Worm (Caenorhabditis elegans) whole organism, L3 larva: ENCODE measurements around the gene T22F3.10.

Experiments used
- R02D3.7 ChIP-seq: fragments of 150-350 bp; optimal IDR thresholded peaks from 2 replicates; lab custom pipeline; 2014; ENCODE audit warnings: missing biosample characterization, missing genetic modification characterization
- ZK546.5 ChIP-seq: sonication (generic microtip); optimal IDR thresholded peaks from 2 replicates; lab custom pipeline; 2017; ENCODE audit warnings: missing biosample characterization, missing genetic modification characterization
- aly-2 ChIP-seq: fragments of 150-350 bp; optimal IDR thresholded peaks from 2 replicates; lab custom pipeline; 2014; ENCODE audit warnings: missing biosample characterization, missing genetic modification characterization
- ama-1 ChIP-seq: fragments of 150-350 bp; optimal IDR thresholded peaks from 2 replicates; lab custom pipeline; 2018
- ceh-16 ChIP-seq: sonication (generic microtip); optimal IDR thresholded peaks from 2 replicates; lab custom pipeline; 2017; ENCODE audit warnings: missing biosample characterization, missing genetic modification characterization
- ceh-28 ChIP-seq: fragments of 150-350 bp; optimal IDR thresholded peaks from 2 replicates; lab custom pipeline; 2014; ENCODE audit warnings: missing biosample characterization, missing genetic modification reagents, missing genetic modification characterization
- ceh-82 ChIP-seq: fragments of 150-350 bp; optimal IDR thresholded peaks from 2 replicates; lab custom pipeline; 2014; ENCODE audit warnings: missing biosample characterization, missing genetic modification characterization
- ceh-9 ChIP-seq: sonication (generic microtip); optimal IDR thresholded peaks from 2 replicates; lab custom pipeline; 2018; ENCODE audit warnings: missing biosample characterization, missing genetic modification characterization
- daf-12 ChIP-seq: fragments of 150-350 bp; optimal IDR thresholded peaks from 2 replicates; lab custom pipeline; 2014; ENCODE audit warnings: missing biosample characterization, missing genetic modification reagents, missing genetic modification characterization
- egl-27 ChIP-seq: sonication (generic microtip); optimal IDR thresholded peaks from 4 replicates; lab custom pipeline; 2017; ENCODE audit warnings: missing biosample characterization, missing genetic modification reagents, missing genetic modification characterization
- egl-5 ChIP-seq: fragments of 150-350 bp; optimal IDR thresholded peaks from 2 replicates; lab custom pipeline; 2017; ENCODE audit warnings: missing biosample characterization, missing genetic modification reagents, missing genetic modification characterization, inconsistent platforms
- elt-1 ChIP-seq: fragments of 150-350 bp; optimal IDR thresholded peaks from 2 replicates; lab custom pipeline; 2014; ENCODE audit warnings: missing biosample characterization, missing genetic modification characterization
- elt-2 ChIP-seq: sonication (generic microtip); optimal IDR thresholded peaks from 2 replicates; lab custom pipeline; 2016; ENCODE audit warnings: missing genetic modification reagents, mild to moderate bottlenecking, missing genetic modification characterization, missing compliant biosample characterization
- elt-3 ChIP-seq, 3 experiments: fragments of 150-350 bp in 1 of 3; sonication (generic microtip) in 2 of 3; optimal IDR thresholded peaks; 2 replicates in 2 of 3; 4 replicates in 1 of 3; lab custom pipeline; 2014 to 2017; ENCODE audit warnings: missing biosample characterization in 3 of 3, missing genetic modification characterization in 3 of 3
- eor-1 ChIP-seq, 2 experiments: fragments of 150-350 bp; optimal IDR thresholded peaks; 2 replicates each; lab custom pipeline; 2014 to 2018; ENCODE audit warnings: missing biosample characterization in 2 of 2, missing genetic modification characterization in 2 of 2
- fkh-10 ChIP-seq: sonication (generic microtip); optimal IDR thresholded peaks from 2 replicates; lab custom pipeline; 2017; ENCODE audit warnings: missing biosample characterization, missing genetic modification reagents, missing genetic modification characterization
- fkh-2 ChIP-seq: fragments of 150-350 bp; optimal IDR thresholded peaks from 2 replicates; lab custom pipeline; 2014; ENCODE audit warnings: missing biosample characterization, missing genetic modification reagents, missing genetic modification characterization
- fos-1 ChIP-seq: fragments of 150-350 bp; optimal IDR thresholded peaks from 2 replicates; lab custom pipeline; 2014; ENCODE audit warnings: missing biosample characterization, missing genetic modification characterization
- hmg-11 ChIP-seq: sonication (generic microtip); optimal IDR thresholded peaks from 2 replicates; lab custom pipeline; 2016; ENCODE audit warnings: missing genetic modification characterization, missing compliant biosample characterization
- jun-1 ChIP-seq: fragments of 150-350 bp; optimal IDR thresholded peaks from 2 replicates; lab custom pipeline; 2014; ENCODE audit warnings: missing biosample characterization, missing genetic modification reagents, missing genetic modification characterization
- lin-15B ChIP-seq: fragments of 150-350 bp; optimal IDR thresholded peaks from 2 replicates; lab custom pipeline; 2014; ENCODE audit warnings: missing biosample characterization, missing genetic modification characterization
- lin-39 ChIP-seq: fragments of 150-350 bp; optimal IDR thresholded peaks from 2 replicates; lab custom pipeline; 2018; ENCODE audit warnings: missing biosample characterization, missing genetic modification reagents, missing genetic modification characterization
- lsy-12 ChIP-seq: sonication (generic microtip); optimal IDR thresholded peaks from 2 replicates; lab custom pipeline; 2016; ENCODE audit warnings: mild to moderate bottlenecking, missing genetic modification characterization, missing compliant biosample characterization
- mdl-1 ChIP-seq: fragments of 150-350 bp; optimal IDR thresholded peaks from 2 replicates; lab custom pipeline; 2014; ENCODE audit warnings: missing biosample characterization, missing genetic modification characterization
- mml-1 ChIP-seq: fragments of 150-350 bp; sonication (generic microtip); optimal IDR thresholded peaks from 3 replicates; lab custom pipeline; 2014; ENCODE audit warnings: missing biosample characterization, missing genetic modification characterization
- nfya-1 ChIP-seq: sonication (generic microtip); optimal IDR thresholded peaks from 2 replicates; lab custom pipeline; 2017; ENCODE audit warnings: missing genetic modification characterization, mild to moderate bottlenecking, missing compliant biosample characterization, antibody characterized with exemption, moderate library complexity; ENCODE audit not compliant: insufficient read depth
- nhr-11 ChIP-seq: fragments of 150-350 bp; optimal IDR thresholded peaks from 2 replicates; lab custom pipeline; 2014; ENCODE audit warnings: missing biosample characterization, missing genetic modification characterization
- nhr-12 ChIP-seq: fragments of 150-350 bp; optimal IDR thresholded peaks from 2 replicates; lab custom pipeline; 2014; ENCODE audit warnings: missing biosample characterization, missing genetic modification characterization
- nhr-23 ChIP-seq: fragments of 150-350 bp; optimal IDR thresholded peaks from 2 replicates; lab custom pipeline; 2014; ENCODE audit warnings: missing biosample characterization, missing genetic modification reagents, missing genetic modification characterization
- nhr-237 ChIP-seq: fragments of 150-350 bp; optimal IDR thresholded peaks from 2 replicates; lab custom pipeline; 2014; ENCODE audit warnings: missing biosample characterization, missing genetic modification characterization
- nhr-25 ChIP-seq: sonication (generic microtip); optimal IDR thresholded peaks from 2 replicates; lab custom pipeline; 2017; ENCODE audit warnings: missing biosample characterization, missing genetic modification characterization
- nhr-28 ChIP-seq: fragments of 150-350 bp; optimal IDR thresholded peaks from 2 replicates; lab custom pipeline; 2014; ENCODE audit warnings: missing biosample characterization, missing genetic modification characterization
- nhr-43 ChIP-seq: sonication (generic microtip); optimal IDR thresholded peaks from 2 replicates; lab custom pipeline; 2016; ENCODE audit warnings: mild to moderate bottlenecking, missing genetic modification characterization, missing compliant biosample characterization; ENCODE audit not compliant: poor library complexity, severe bottlenecking
- nhr-67 ChIP-seq: fragments of 150-350 bp; optimal IDR thresholded peaks from 2 replicates; lab custom pipeline; 2014; ENCODE audit warnings: missing biosample characterization, missing genetic modification characterization
- nhr-76 ChIP-seq: fragments of 150-350 bp; sonication (generic microtip); optimal IDR thresholded peaks from 5 replicates; lab custom pipeline; 2014; ENCODE audit warnings: missing biosample characterization, missing genetic modification characterization
- nhr-77 ChIP-seq: fragments of 150-350 bp; optimal IDR thresholded peaks from 2 replicates; lab custom pipeline; 2014; ENCODE audit warnings: missing biosample characterization, missing genetic modification characterization
- pha-4 ChIP-seq: fragments of 150-350 bp; optimal IDR thresholded peaks from 2 replicates; lab custom pipeline; 2014; ENCODE audit warnings: missing biosample characterization, missing genetic modification reagents, missing genetic modification characterization
- pqm-1 ChIP-seq: fragments of 150-350 bp; optimal IDR thresholded peaks from 2 replicates; lab custom pipeline; 2017; ENCODE audit warnings: missing biosample characterization, missing genetic modification characterization, inconsistent platforms
- sea-2 ChIP-seq: fragments of 150-350 bp; sonication (generic microtip); optimal IDR thresholded peaks from 4 replicates; lab custom pipeline; 2014; ENCODE audit warnings: missing biosample characterization, missing genetic modification reagents, missing genetic modification characterization
- skn-1 ChIP-seq: fragments of 150-350 bp; optimal IDR thresholded peaks from 2 replicates; lab custom pipeline; 2014; ENCODE audit warnings: missing biosample characterization, missing genetic modification characterization
- snpc-4 ChIP-seq: fragments of 150-350 bp; optimal IDR thresholded peaks from 2 replicates; lab custom pipeline; 2014; ENCODE audit warnings: missing biosample characterization, missing genetic modification characterization
- tbx-2 ChIP-seq: sonication (generic microtip); optimal IDR thresholded peaks from 2 replicates; lab custom pipeline; 2016; ENCODE audit warnings: mild to moderate bottlenecking, missing genetic modification characterization, missing compliant biosample characterization
- unc-39 ChIP-seq: sonication (generic microtip); optimal IDR thresholded peaks from 4 replicates; lab custom pipeline; 2017; ENCODE audit warnings: missing biosample characterization, missing genetic modification characterization
- unc-62 ChIP-seq: fragments of 150-350 bp; sonication (generic microtip); optimal IDR thresholded peaks from 4 replicates; lab custom pipeline; 2014; ENCODE audit warnings: missing biosample characterization, missing genetic modification reagents, missing genetic modification characterization
- zag-1 ChIP-seq: fragments of 150-350 bp; optimal IDR thresholded peaks from 2 replicates; lab custom pipeline; 2014; ENCODE audit warnings: missing biosample characterization, missing genetic modification characterization
- ztf-11 ChIP-seq: fragments of 150-350 bp; optimal IDR thresholded peaks from 2 replicates; lab custom pipeline; 2014; ENCODE audit warnings: missing biosample characterization, missing genetic modification characterization
- ztf-4 ChIP-seq: fragments of 150-350 bp; optimal IDR thresholded peaks from 2 replicates; lab custom pipeline; 2014; ENCODE audit warnings: missing biosample characterization, missing genetic modification characterization

Gene T22F3.10

DNA sequence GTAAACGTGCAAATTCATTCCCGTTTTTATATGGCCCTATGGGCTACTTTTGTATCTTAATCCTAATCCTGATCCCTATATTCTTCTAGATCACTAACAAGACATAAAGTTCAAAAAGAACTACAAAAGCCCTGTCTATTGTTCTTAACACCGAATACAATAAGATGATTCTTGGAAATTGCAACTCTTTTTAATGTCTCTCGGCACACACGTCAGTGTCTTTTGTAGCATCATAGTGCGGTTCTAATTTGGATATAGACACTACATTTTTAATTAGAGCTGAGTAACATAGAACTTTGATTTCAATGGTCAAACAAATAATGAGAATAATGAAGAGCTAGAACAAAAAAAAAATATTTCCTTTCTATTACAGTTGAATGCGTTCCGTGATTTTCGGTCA is 28.3 kb upstream of the T22F3.10 start:
- no peak for TF ChIP-seq nhr-76
- TF ChIP-seq nhr-77 (tag; lab: Kevin White, UChicago): no peak
- no peak for TF ChIP-seq elt-3 (tag; optimal IDR thresholded peaks at IDR 0.05; lab: Kevin White, UChicago)
- TF ChIP-seq elt-2 (tag; lab: Kevin White, UChicago): no peak
- no peak for TF ChIP-seq nhr-12 (tag; lab: Kevin White, UChicago)
- no peak for TF ChIP-seq pqm-1 (tag; lab: Kevin White, UChicago)
- TF ChIP-seq elt-1 (tag; lab: Kevin White, UChicago): no peak
- TF ChIP-seq eor-1 (tag; optimal IDR thresholded peaks at IDR 0.05; lab: Kevin White, UChicago): no peak
- TF ChIP-seq lsy-12 (tag; lab: Kevin White, UChicago): no peak
- no peak for TF ChIP-seq fkh-10 (GFP tag; lab: Kevin White, UChicago)
- no peak for TF ChIP-seq nhr-43
- no peak for TF ChIP-seq skn-1
- TF ChIP-seq pha-4 (tag; lab: Kevin White, UChicago): no peak
- TF ChIP-seq, all 47 proteins: peak for 0

DNA sequence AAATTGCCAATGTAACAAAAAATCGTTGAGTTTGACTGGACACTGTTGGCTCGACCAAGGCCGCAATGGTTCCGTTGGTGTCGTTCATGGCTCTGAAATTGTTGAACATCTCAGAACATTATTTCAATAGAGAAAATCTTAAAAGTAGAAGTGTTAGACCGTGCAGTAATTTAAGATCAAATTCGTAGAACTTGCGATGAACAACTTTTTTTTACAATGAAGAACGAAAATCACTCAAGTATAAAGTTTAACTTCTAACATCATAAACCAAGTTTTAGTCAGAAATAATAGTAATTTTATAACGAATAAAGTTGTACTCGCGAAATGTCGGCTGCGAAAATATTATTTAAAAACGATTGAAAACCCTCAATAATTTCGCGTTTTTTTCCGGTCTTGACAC is 25.5 kb upstream of the T22F3.10 start, which contains the start of gene srx-41:
TSS of gene srx-41 (minus strand) at position 101 of the 400 bp plus-strand sequence.
- no peak for TF ChIP-seq lsy-12 (tag; lab: Kevin White, UChicago)
- no peak for TF ChIP-seq ceh-9 (tag; lab: Kevin White, UChicago)
- TF ChIP-seq ceh-16 (tag; lab: Kevin White, UChicago): no peak
- TF ChIP-seq ztf-4 (tag; lab: Kevin White, UChicago): no peak
- TF ChIP-seq nhr-43: no peak
- no peak for TF ChIP-seq elt-1 (tag; lab: Kevin White, UChicago)

DNA sequence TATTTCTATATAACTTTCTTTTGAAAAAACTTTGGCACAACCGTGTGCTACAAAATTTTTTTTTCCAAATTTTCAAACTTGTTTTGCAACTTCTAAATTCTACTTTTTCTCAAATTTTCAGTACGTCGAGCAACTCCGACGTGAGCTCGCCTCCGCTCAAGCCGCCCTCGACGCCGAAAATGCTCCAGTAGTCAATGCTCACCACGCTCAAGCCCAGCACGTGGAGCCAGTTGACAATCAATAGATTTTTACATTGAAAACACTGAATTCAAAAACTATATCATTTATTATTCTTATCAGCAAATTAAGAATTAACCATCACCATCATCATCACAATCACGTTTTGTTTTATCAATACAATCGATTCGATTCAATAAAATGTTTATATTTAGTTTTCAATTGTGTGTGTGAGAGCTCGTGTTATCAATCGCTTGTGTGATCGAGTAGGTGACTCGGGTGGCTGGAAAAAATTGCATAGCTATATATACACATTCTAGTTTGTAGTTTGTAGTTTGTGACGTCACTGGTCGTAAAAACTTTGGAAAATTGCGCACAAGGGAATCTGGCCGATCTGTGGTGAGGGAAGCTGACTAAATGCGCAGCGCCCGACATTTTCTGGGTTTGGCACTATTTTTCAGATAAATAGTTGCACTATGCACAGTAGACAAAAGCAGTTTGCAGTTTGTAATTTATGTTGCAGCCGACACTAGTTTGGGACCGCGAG is 22.9 kb upstream of the T22F3.10 start:
- no peak for TF ChIP-seq sea-2 (GFP tag; lab: Kevin White, UChicago)
- TF ChIP-seq fos-1: peak; percentile 11
- TF ChIP-seq nfya-1 (tag; lab: Kevin White, UChicago): peak; percentile 27
- no peak for TF ChIP-seq nhr-11 (tag; lab: Kevin White, UChicago)
- TF ChIP-seq unc-39 (tag; lab: Kevin White, UChicago): no peak
- no peak for TF ChIP-seq elt-3 (tag; optimal IDR thresholded peaks at IDR 0.05; lab: Kevin White, UChicago)
- no peak for TF ChIP-seq tbx-2
- TF ChIP-seq hmg-11 (tag; lab: Kevin White, UChicago): no peak
- no peak for TF ChIP-seq nhr-77 (tag; lab: Kevin White, UChicago)
- no peak for TF ChIP-seq fkh-10 (GFP tag; lab: Kevin White, UChicago)
- peak; percentile 87 for TF ChIP-seq pqm-1 (tag; lab: Kevin White, UChicago)
- no peak for TF ChIP-seq ztf-4 (tag; lab: Kevin White, UChicago)
- no peak for TF ChIP-seq ceh-9 (tag; lab: Kevin White, UChicago)
- TF ChIP-seq ama-1: no peak
- TF ChIP-seq ZK546.5 (tag; lab: Kevin White, UChicago): no peak
- no peak for TF ChIP-seq nhr-43
- no peak for TF ChIP-seq snpc-4 (tag; lab: Kevin White, UChicago)
- TF ChIP-seq lin-39 (tag; lab: Kevin White, UChicago): no peak
- TF ChIP-seq ceh-82 (tag; lab: Kevin White, UChicago): no peak
- TF ChIP-seq pha-4 (tag; lab: Kevin White, UChicago): peak; percentile 80
- TF ChIP-seq egl-5 (tag; lab: Kevin White, UChicago): no peak
- TF ChIP-seq R02D3.7: no peak
- no peak for TF ChIP-seq daf-12
- TF ChIP-seq eor-1 (tag; optimal IDR thresholded peaks at IDR 0.05; lab: Kevin White, UChicago): no peak
- TF ChIP-seq mml-1 (tag; lab: Kevin White, UChicago): no peak
- TF ChIP-seq egl-27 (tag; lab: Kevin White, UChicago): no peak
- peak; percentile 96 for TF ChIP-seq elt-2 (tag; lab: Kevin White, UChicago)
- no peak for TF ChIP-seq aly-2 (tag; lab: Kevin White, UChicago)
- TF ChIP-seq nhr-25 (tag; lab: Kevin White, UChicago): no peak
- TF ChIP-seq nhr-28 (tag; lab: Kevin White, UChicago): no peak
- no peak for TF ChIP-seq ztf-11 (tag; lab: Kevin White, UChicago)
- no peak for TF ChIP-seq nhr-12 (tag; lab: Kevin White, UChicago)
- no peak for TF ChIP-seq nhr-67 (tag; lab: Kevin White, UChicago)
- no peak for TF ChIP-seq nhr-23 (tag; lab: Kevin White, UChicago)
- no peak for TF ChIP-seq ceh-16 (tag; lab: Kevin White, UChicago)
- peak; percentile 61 for TF ChIP-seq ceh-28 (tag; lab: Kevin White, UChicago)
- TF ChIP-seq mdl-1 (tag; lab: Kevin White, UChicago): no peak
- TF ChIP-seq nhr-76: no peak
- no peak for TF ChIP-seq nhr-237
- TF ChIP-seq fkh-2: no peak
- TF ChIP-seq lsy-12 (tag; lab: Kevin White, UChicago): no peak
- no peak for TF ChIP-seq unc-62 (GFP tag; lab: Kevin White, UChicago)
- TF ChIP-seq zag-1 (tag; lab: Kevin White, UChicago): no peak
- TF ChIP-seq jun-1 (tag; lab: Kevin White, UChicago): peak; percentile 50
- TF ChIP-seq lin-15B (tag; lab: Kevin White, UChicago): no peak
